Worm (Caenorhabditis elegans) whole organism, L4 larva: ENCODE data around the gene C33D9.10.
A peak's percentile ranks its signal among the peaks of the same experiment; 100 is the strongest.

ENCODE experiments used
- D1046.2 ChIP-seq: fragments of 200-800 bp; sonication (Bioruptor generic); IDR thresholded peaks from 2 replicates; pipeline ENCODE4 v1.3.6; 2022; ENCODE audit warnings: missing genetic modification characterization, missing compliant biosample characterization
- F44E2.7 ChIP-seq: fragments of 200-800 bp; sonication (Bioruptor generic); IDR thresholded peaks from 2 replicates; pipeline ENCODE4 v2.1.2; 2022; ENCODE audit warnings: missing genetic modification characterization, missing compliant biosample characterization
- T20F7.1 ChIP-seq: fragments of 200-800 bp; sonication (Bioruptor generic); optimal IDR thresholded peaks from 2 replicates; lab custom pipeline; 2018; ENCODE audit warnings: mild to moderate bottlenecking, missing genetic modification characterization, missing compliant biosample characterization
- T26A8.4 ChIP-seq: fragments of 200-800 bp; sonication (Bioruptor generic); IDR thresholded peaks from 2 replicates; pipeline ENCODE4 v1.3.6; 2022; ENCODE audit warnings: missing genetic modification characterization, missing compliant biosample characterization
- Y48G9A.11 ChIP-seq: fragments of 200-800 bp; sonication (Bioruptor generic); IDR thresholded peaks from 2 replicates; pipeline ENCODE4 v1.3.6; 2022; ENCODE audit warnings: missing genetic modification reagents, missing genetic modification characterization, missing compliant biosample characterization
- Y75B8A.6 ChIP-seq: fragments of 200-800 bp; sonication (Bioruptor generic); IDR thresholded peaks from 2 replicates; pipeline ENCODE4 v1.3.6; 2022; ENCODE audit warnings: missing genetic modification reagents, missing genetic modification characterization, missing compliant biosample characterization
- ceh-32 ChIP-seq: sonication (generic microtip); optimal IDR thresholded peaks from 2 replicates; lab custom pipeline; 2016; ENCODE audit warnings: mild to moderate bottlenecking, missing genetic modification characterization, missing compliant biosample characterization; ENCODE audit not compliant: poor library complexity
- ceh-44 ChIP-seq: fragments of 200-800 bp; sonication (Bioruptor generic); IDR thresholded peaks from 2 replicates; pipeline ENCODE4 v1.3.6; 2022; ENCODE audit warnings: missing genetic modification reagents, missing genetic modification characterization, missing compliant biosample characterization
- ctbp-1 ChIP-seq: fragments of 200-800 bp; sonication (Bioruptor generic); IDR thresholded peaks from 2 replicates; pipeline ENCODE4 v1.3.6; 2022; ENCODE audit warnings: missing genetic modification reagents, missing genetic modification characterization, missing compliant biosample characterization
- daf-16 ChIP-seq, 3 experiments: sonication (generic microtip); optimal IDR thresholded peaks; 2 replicates each; lab custom pipeline; 2016 to 2017; ENCODE audit warnings: missing genetic modification characterization in 3 of 3, missing genetic modification reagents in 3 of 3, mild to moderate bottlenecking in 2 of 3, missing compliant biosample characterization in 2 of 3, missing biosample characterization in 1 of 3, moderate library complexity in 1 of 3
- daf-8 ChIP-seq: fragments of 200-800 bp; sonication (Bioruptor generic); IDR thresholded peaks from 2 replicates; pipeline ENCODE4 v1.3.6; 2022; ENCODE audit warnings: missing genetic modification characterization, missing compliant biosample characterization
- dmd-8 ChIP-seq: fragments of 200-800 bp; sonication (Bioruptor generic); IDR thresholded peaks from 2 replicates; pipeline ENCODE4 v1.3.6; 2022; ENCODE audit warnings: missing genetic modification characterization, missing compliant biosample characterization
- dmd-9 ChIP-seq: fragments of 200-800 bp; sonication (Bioruptor generic); IDR thresholded peaks from 2 replicates; pipeline ENCODE4 v1.3.6; 2022; ENCODE audit warnings: missing genetic modification reagents, missing genetic modification characterization, missing compliant biosample characterization
- dpl-1 ChIP-seq: fragments of 150-350 bp; optimal IDR thresholded peaks from 2 replicates; lab custom pipeline; 2014; ENCODE audit warnings: missing biosample characterization, missing genetic modification reagents, missing genetic modification characterization
- dve-1 ChIP-seq: sonication (generic microtip); optimal IDR thresholded peaks from 2 replicates; lab custom pipeline; 2017; ENCODE audit warnings: antibody characterized with exemption, mild to moderate bottlenecking, missing genetic modification characterization, missing compliant biosample characterization; ENCODE audit not compliant: insufficient read depth
- egl-27 ChIP-seq: sonication (generic microtip); optimal IDR thresholded peaks from 3 replicates; lab custom pipeline; 2017; ENCODE audit warnings: missing biosample characterization, missing genetic modification reagents, missing genetic modification characterization
- gei-8 ChIP-seq: fragments of 200-800 bp; sonication (Bioruptor generic); optimal IDR thresholded peaks from 2 replicates; lab custom pipeline; 2018; ENCODE audit warnings: mild to moderate bottlenecking, missing genetic modification characterization, missing compliant biosample characterization
- hlh-11 ChIP-seq: fragments of 200-800 bp; sonication (Bioruptor generic); optimal IDR thresholded peaks from 2 replicates; lab custom pipeline; 2018; ENCODE audit warnings: mild to moderate bottlenecking, missing genetic modification characterization, missing compliant biosample characterization
- lin-15B ChIP-seq: fragments of 150-350 bp; sonication (generic microtip); optimal IDR thresholded peaks from 3 replicates; lab custom pipeline; 2014; ENCODE audit warnings: missing biosample characterization, missing genetic modification characterization
- lin-39 ChIP-seq: fragments of 150-350 bp; optimal IDR thresholded peaks from 2 replicates; lab custom pipeline; 2014; ENCODE audit warnings: missing biosample characterization, missing genetic modification reagents, missing genetic modification characterization
- lsy-2 ChIP-seq, 2 experiments: fragments of 150-350 bp in 1 of 2; sonication (generic microtip) in 1 of 2; optimal IDR thresholded peaks; 2 replicates each; lab custom pipeline; 2014 to 2017; ENCODE audit warnings: missing biosample characterization in 2 of 2, missing genetic modification characterization in 2 of 2
- madf-5 ChIP-seq, 2 experiments: fragments of 200-800 bp; sonication (Bioruptor generic); IDR thresholded peaks; 2 replicates each; pipeline ENCODE4 v1.3.6; 2022; ENCODE audit warnings: missing compliant biosample characterization in 2 of 2, missing genetic modification characterization in 2 of 2
- madf-9 ChIP-seq: fragments of 200-800 bp; sonication (Bioruptor generic); conservative IDR thresholded peaks from 2 replicates; pipeline ENCODE4 v1.3.6; 2022; ENCODE audit warnings: missing genetic modification reagents, missing genetic modification characterization, missing compliant biosample characterization
- mep-1 ChIP-seq: fragments of 150-350 bp; sonication (generic microtip); optimal IDR thresholded peaks from 3 replicates; lab custom pipeline; 2014; ENCODE audit warnings: missing biosample characterization, missing genetic modification characterization
- mes-2 ChIP-seq: sonication (generic microtip); optimal IDR thresholded peaks from 2 replicates; lab custom pipeline; 2016; ENCODE audit warnings: missing genotype, mild to moderate bottlenecking, missing genetic modification characterization, missing compliant biosample characterization; ENCODE audit not compliant: poor library complexity, severe bottlenecking
- mxl-2 ChIP-seq: fragments of 200-800 bp; sonication (Bioruptor generic); conservative IDR thresholded peaks from 2 replicates; pipeline ENCODE4 v1.3.6; 2022; ENCODE audit warnings: missing genetic modification reagents, missing genetic modification characterization, missing compliant biosample characterization
- nhr-10 ChIP-seq: fragments of 150-350 bp; optimal IDR thresholded peaks from 2 replicates; lab custom pipeline; 2014; ENCODE audit warnings: missing biosample characterization, missing genetic modification characterization
- nhr-102 ChIP-seq: sonication (generic microtip); optimal IDR thresholded peaks from 2 replicates; lab custom pipeline; 2016; ENCODE audit warnings: mild to moderate bottlenecking, missing genetic modification characterization, moderate library complexity, missing compliant biosample characterization
- nhr-11 ChIP-seq: fragments of 150-350 bp; optimal IDR thresholded peaks from 2 replicates; lab custom pipeline; 2014; ENCODE audit warnings: missing biosample characterization, missing genetic modification characterization
- nhr-41 ChIP-seq: fragments of 200-800 bp; sonication (Bioruptor generic); IDR thresholded peaks from 2 replicates; pipeline ENCODE4 v1.3.6; 2022; ENCODE audit warnings: missing genetic modification reagents, missing genetic modification characterization, missing compliant biosample characterization
- nhr-48 ChIP-seq: sonication (generic microtip); optimal IDR thresholded peaks from 2 replicates; lab custom pipeline; 2016; ENCODE audit warnings: mild to moderate bottlenecking, missing genetic modification characterization, missing compliant biosample characterization
- pha-4 ChIP-seq, 2 experiments: fragments of 150-350 bp in 1 of 2; fragments of 200-800 bp in 1 of 2; sonication (Bioruptor generic) in 1 of 2; IDR thresholded peaks in 1 of 2; optimal IDR thresholded peaks in 1 of 2; 2 replicates each; pipeline versions ENCODE4 v1.3.6 to Lab custom; 2014 to 2022; ENCODE audit warnings: missing genetic modification characterization in 2 of 2, missing genetic modification reagents in 2 of 2, missing biosample characterization in 1 of 2, missing compliant biosample characterization in 1 of 2
- snpc-4 ChIP-seq: fragments of 150-350 bp; optimal IDR thresholded peaks from 2 replicates; lab custom pipeline; 2014; ENCODE audit warnings: missing biosample characterization, missing genetic modification characterization
- tra-1 ChIP-seq: fragments of 200-800 bp; sonication (Bioruptor generic); IDR thresholded peaks from 2 replicates; pipeline ENCODE4 v1.3.6; 2022; ENCODE audit warnings: missing genetic modification reagents, missing genetic modification characterization, missing compliant biosample characterization
- unc-130 ChIP-seq: sonication (generic microtip); optimal IDR thresholded peaks from 2 replicates; lab custom pipeline; 2016; ENCODE audit warnings: missing genetic modification reagents, missing genetic modification characterization, missing compliant biosample characterization
- unc-62 ChIP-seq, 3 experiments: fragments of 150-350 bp in 1 of 3; sonication (generic microtip); optimal IDR thresholded peaks in 2 of 3; peaks in 1 of 3; 1 replicate in 1 of 3; 2 replicates in 2 of 3; lab custom pipeline; 2014 to 2017; ENCODE audit warnings: missing biosample characterization in 3 of 3, missing genetic modification characterization in 3 of 3, missing genetic modification reagents in 3 of 3, missing genotype in 1 of 3
- zfp-2 ChIP-seq: sonication (generic microtip); optimal IDR thresholded peaks from 2 replicates; lab custom pipeline; 2016; ENCODE audit warnings: mild to moderate bottlenecking, missing genetic modification characterization, missing compliant biosample characterization

Gene C33D9.10

DNA sequence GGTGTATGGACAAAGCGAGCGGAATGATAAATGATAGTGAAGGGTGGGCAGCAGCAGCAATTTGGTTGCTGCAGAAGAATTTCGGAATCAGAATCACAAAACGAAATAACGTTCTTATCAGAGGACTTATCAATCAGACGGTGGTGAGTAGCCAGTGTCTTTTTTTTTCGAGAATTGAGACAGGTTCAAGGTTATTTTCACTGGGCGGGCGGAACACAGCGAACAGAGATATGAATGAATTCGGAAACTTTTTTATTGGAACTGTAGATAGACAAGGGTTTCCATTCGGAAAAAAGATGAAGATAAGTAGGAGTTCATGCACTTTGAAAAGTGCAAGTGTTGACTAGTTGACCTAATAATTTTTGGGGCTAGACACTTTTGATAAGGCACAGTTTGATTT, 5.3 kb upstream of the C33D9.10 start (continued):
- TF ChIP-seq unc-62 (GFP tag; optimal IDR thresholded peaks at IDR 0.05 in 1 of 2; lab: Kevin White, UChicago) (peak in 1 of 2 experiments; percentile 97), unc-62 (tag; optimal IDR thresholded peaks at IDR 0.05; lab: Kevin White, UChicago) (no peak), T26A8.4 (GFP tag; lab: Robert Waterston, UW) (no peak), lsy-2 (tag; optimal IDR thresholded peaks at IDR 0.05; lab: Kevin White, UChicago) (peak in 1 of 2 experiments; percentile 19), nhr-102 (tag; lab: Kevin White, UChicago) (peak; percentile 3), hlh-11 (tag; lab: Kevin White, UChicago) (peak; percentile 85)

DNA sequence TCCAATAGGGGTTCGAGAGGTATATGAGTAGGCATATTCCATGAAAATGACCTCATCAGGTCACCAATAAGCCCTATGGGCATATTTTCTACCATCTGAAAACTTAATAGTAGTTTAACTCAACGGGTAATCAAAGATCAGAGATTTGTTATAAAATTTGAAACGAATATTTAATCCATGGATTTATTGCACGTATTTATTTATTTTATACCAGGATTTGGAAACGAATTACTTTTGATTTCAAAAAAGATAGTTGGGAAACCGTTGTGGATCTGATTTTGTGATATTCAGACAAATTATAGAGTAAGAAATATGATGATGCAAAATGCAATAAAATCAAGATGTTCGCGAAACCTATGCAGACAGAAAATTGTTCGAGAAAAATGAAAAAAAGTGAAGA, 4.9 kb upstream of the C33D9.10 start, which contains the start of gene C33D9.3:
Gene C33D9.3 (minus strand): TSS at position 101 of the 400 bp plus-strand sequence.
- TF ChIP-seq lin-39 (no peak), unc-62 (GFP tag; optimal IDR thresholded peaks at IDR 0.05 in 1 of 2; lab: Kevin White, UChicago) (peak in 1 of 2 experiments; percentile 15), unc-62 (tag; optimal IDR thresholded peaks at IDR 0.05; lab: Kevin White, UChicago) (no peak)

ce11 chrIV:8790144-8790543, 2.2 kb upstream of the C33D9.10 start, which contains the start of gene sru-35:
sru-35 (minus strand) TSS chrIV:8790244.
- TF ChIP-seq gei-8 = no peak
- TF ChIP-seq daf-8 (GFP tag; lab: Robert Waterston, UW) = no peak
- TF ChIP-seq nhr-10 (tag; lab: Kevin White, UChicago) = no peak
- TF ChIP-seq Y48G9A.11 (GFP tag; lab: Robert Waterston, UW) = no peak
- no peak for TF ChIP-seq pha-4 (GFP tag; IDR thresholded peaks at IDR 0.05; lab: Robert Waterston, UW)
- no peak for TF ChIP-seq pha-4 (tag; optimal IDR thresholded peaks at IDR 0.05; lab: Kevin White, UChicago)
- TF ChIP-seq nhr-48 (tag; lab: Kevin White, UChicago) = no peak

DNA sequence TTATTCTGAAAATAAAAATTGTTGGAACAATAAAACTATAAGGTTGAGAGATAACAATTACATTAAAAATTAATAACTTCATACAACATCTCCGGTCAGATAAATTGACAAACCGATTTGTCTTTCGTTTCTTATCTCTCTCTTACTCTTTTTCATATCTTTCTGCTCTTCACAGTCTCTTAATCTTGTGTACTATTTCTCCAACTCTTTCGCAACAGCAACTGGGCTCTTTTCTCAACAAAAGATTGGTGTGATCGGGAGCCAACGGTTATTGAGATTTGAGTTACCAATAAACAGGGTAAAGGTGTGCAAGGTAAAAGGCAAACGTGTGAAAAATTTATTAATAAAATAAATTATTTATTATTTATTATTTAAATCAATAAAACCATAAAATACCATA, 1.3 kb downstream of the C33D9.10 start, which contains the start of gene C33D9.8:
Gene C33D9.8 (minus strand): TSS at position 99 of the 400 bp plus-strand sequence.
- TF ChIP-seq daf-16 (GFP tag; optimal IDR thresholded peaks at IDR 0.05; lab: Kevin White, UChicago) (no peak), daf-16 (tag; optimal IDR thresholded peaks at IDR 0.05; lab: Kevin White, UChicago) (peak; percentile 24), dmd-8 (GFP tag; lab: Robert Waterston, UW) (no peak)

DNA sequence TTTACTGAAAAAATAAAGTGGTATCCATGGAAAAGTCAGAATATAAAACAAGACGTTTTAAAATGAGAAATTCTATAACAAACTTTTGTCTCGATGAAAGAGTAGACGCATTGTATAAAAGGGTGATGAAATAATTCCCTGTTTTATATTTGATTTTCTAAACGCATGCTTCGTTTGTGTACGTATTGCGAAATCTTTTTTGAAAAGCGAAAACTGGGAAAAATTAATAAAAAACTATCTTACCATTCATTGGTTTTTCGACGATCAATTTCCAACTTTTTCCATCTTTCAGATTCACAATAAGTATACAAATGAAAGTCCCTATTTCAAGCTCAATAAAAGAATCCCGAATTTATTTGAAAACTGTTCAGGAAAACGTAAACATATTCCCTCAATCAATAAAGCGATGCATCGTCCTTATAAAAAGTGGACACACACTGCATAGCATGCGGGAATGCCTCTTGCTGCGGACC, 3.1 kb downstream of the C33D9.10 start, which contains the start of gene C33D9.13:
Gene C33D9.13 (minus strand): TSS at position 423 of the 473 bp plus-strand sequence.
- TF ChIP-seq madf-9 (GFP tag; lab: Robert Waterston, UW) = no peak
- TF ChIP-seq dmd-8 (GFP tag; lab: Robert Waterston, UW) = no peak

DNA sequence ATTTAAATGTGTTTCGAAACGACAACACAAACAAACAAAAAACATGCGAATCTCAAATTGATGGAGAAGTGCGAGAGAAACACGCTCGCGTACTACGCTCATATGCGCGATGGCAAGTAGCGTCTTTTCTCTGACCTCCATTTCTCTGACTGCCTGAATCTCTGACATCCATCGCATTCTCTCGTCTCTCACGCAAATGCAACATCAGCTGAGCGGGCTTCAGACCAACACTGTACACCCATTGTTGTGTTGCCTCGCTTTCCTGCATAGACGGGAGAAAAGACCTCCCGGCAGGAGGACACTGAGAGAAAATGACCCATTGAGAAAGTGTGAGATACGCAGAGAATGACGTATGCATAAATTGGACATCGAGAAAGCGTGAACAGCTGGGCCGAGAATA, 5.8 kb downstream of the C33D9.10 start:
- no peak for TF ChIP-seq nhr-102 (tag; lab: Kevin White, UChicago)
- TF ChIP-seq nhr-11 (tag; lab: Kevin White, UChicago) = peak; percentile 55
- no peak for TF ChIP-seq unc-130 (GFP tag; lab: Kevin White, UChicago)
- TF ChIP-seq daf-8 (GFP tag; lab: Robert Waterston, UW) = no peak
- no peak for TF ChIP-seq lin-39
- TF ChIP-seq D1046.2 (GFP tag; lab: Robert Waterston, UW) = no peak
- no peak for TF ChIP-seq ceh-32 (tag; lab: Kevin White, UChicago)
- TF ChIP-seq T20F7.1 (GFP tag; lab: Kevin White, UChicago) = no peak
- TF ChIP-seq snpc-4 (tag; lab: Kevin White, UChicago) = no peak
- peak; percentile 37 for TF ChIP-seq dpl-1 (GFP tag; lab: Kevin White, UChicago)
- TF ChIP-seq nhr-41 (GFP tag; lab: Robert Waterston, UW) = 0 out of 2 replicates have a peak, but pooled peaks have one; percentile 17
- no peak for TF ChIP-seq mxl-2 (GFP tag; lab: Robert Waterston, UW)
- TF ChIP-seq madf-5 (GFP tag; IDR thresholded peaks at IDR 0.05; lab: Robert Waterston, UW) = no peak
- no peak for TF ChIP-seq T26A8.4 (GFP tag; lab: Robert Waterston, UW)
- TF ChIP-seq ceh-44 (GFP tag; lab: Robert Waterston, UW) = no peak
- TF ChIP-seq egl-27 (tag; lab: Kevin White, UChicago) = no peak
- TF ChIP-seq dve-1 = peak; percentile 85
- TF ChIP-seq hlh-11 (tag; lab: Kevin White, UChicago) = peak; percentile 98
- no peak for TF ChIP-seq dmd-9 (GFP tag; lab: Robert Waterston, UW)
- TF ChIP-seq tra-1 (GFP tag; lab: Robert Waterston, UW) = no peak
- TF ChIP-seq mes-2 (tag; lab: Kevin White, UChicago) = no peak
- peak; percentile 75 for TF ChIP-seq mep-1 (tag; lab: Kevin White, UChicago)
- TF ChIP-seq Y75B8A.6 = no peak
- no peak for TF ChIP-seq F44E2.7 (GFP tag; lab: Robert Waterston, UW)
- no peak for TF ChIP-seq ctbp-1 (GFP tag; lab: Robert Waterston, UW)
- no peak for TF ChIP-seq lin-15B
- no peak for TF ChIP-seq zfp-2 (tag; lab: Kevin White, UChicago)
